Fruit fly (Drosophila melanogaster) whole organism, embryonic: ENCODE data around the gene CG7367.

Experiments used
- Hey ChIP-seq: fragments of 200-800 bp; sonication (Bioruptor generic); optimal IDR thresholded peaks from 3 replicates; lab custom pipeline; 2018; ENCODE audit warnings: missing biosample characterization, mild to moderate bottlenecking, missing genetic modification characterization
- Hr3 ChIP-seq: fragments of 200-800 bp; sonication (Bioruptor generic); optimal IDR thresholded peaks from 3 replicates; lab custom pipeline; 2016; ENCODE audit warnings: missing biosample characterization, missing genetic modification characterization
- Scr ChIP-seq: fragments of 200-800 bp; sonication (Bioruptor generic); IDR thresholded peaks from 2 replicates; pipeline ENCODE4 v1.3.6; 2022; ENCODE audit warnings: missing biosample characterization, missing genetic modification characterization; ENCODE audit not compliant: partially characterized antibody
- hth ChIP-seq: fragments of >200 bp; optimal IDR thresholded peaks from 2 replicates; lab custom pipeline; 2017; ENCODE audit warnings: inconsistent platforms

DNA sequence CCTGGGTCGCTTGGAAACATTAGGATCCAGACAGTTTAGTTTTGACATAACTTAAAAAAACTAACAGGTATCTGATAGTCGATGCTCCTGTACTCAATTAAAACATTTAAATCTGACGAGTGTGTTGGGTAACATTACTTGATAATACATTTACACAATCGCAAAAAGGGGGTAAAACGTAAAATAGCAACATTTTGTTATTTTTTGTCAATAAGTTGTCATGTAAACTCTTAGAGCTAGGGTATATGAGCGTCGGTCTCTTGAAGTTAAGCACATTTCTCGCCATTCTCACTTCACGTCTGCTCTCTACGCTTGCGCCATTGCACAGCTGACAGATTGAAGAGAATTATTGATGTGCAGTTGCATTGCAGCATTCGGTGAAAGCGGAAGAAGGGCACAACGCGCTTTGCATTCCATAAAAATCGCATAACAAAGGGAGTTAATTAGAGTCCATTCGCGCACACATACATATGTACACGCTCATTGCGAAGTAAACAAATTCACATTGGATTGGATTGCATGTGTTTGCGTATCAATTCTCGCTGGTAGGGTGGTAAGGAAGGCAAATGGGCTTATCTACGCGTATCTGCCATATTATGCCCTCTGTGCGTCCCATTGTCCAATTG lies 54.6 kb downstream of the CG7367 start:
- TF ChIP-seq hth (no peak), Hr3 (GFP tag; lab: Kevin White, UChicago) (no peak), Scr (GFP tag; lab: Robert Waterston, UW) (peak; percentile 53), Hey (tag; lab: Kevin White, UChicago) (no peak)
